Worm (Caenorhabditis elegans) whole organism, L2 larva: Measurements from ENCODE around the gene sre-27.

Experiments used
- C34F6.9 ChIP-seq: fragments of 150-350 bp; optimal IDR thresholded peaks from 2 replicates; lab custom pipeline; 2014; ENCODE audit warnings: missing biosample characterization, missing genetic modification characterization
- R02D3.7 ChIP-seq: fragments of 150-350 bp; optimal IDR thresholded peaks from 2 replicates; lab custom pipeline; 2014; ENCODE audit warnings: missing biosample characterization, missing genetic modification characterization
- Y55F3AM.14 ChIP-seq: fragments of 200-800 bp; sonication (Bioruptor generic); optimal IDR thresholded peaks from 2 replicates; lab custom pipeline; 2018; ENCODE audit warnings: mild to moderate bottlenecking, missing genetic modification characterization, missing compliant biosample characterization
- ZK546.5 ChIP-seq: sonication (generic microtip); optimal IDR thresholded peaks from 2 replicates; lab custom pipeline; 2017; ENCODE audit warnings: missing biosample characterization, missing genetic modification characterization
- alr-1 ChIP-seq: fragments of 150-350 bp; optimal IDR thresholded peaks from 2 replicates; lab custom pipeline; 2014; ENCODE audit warnings: missing biosample characterization, missing genetic modification characterization
- aly-2 ChIP-seq: fragments of 150-350 bp; optimal IDR thresholded peaks from 2 replicates; lab custom pipeline; 2014; ENCODE audit warnings: missing biosample characterization, missing genetic modification characterization
- ama-1 ChIP-seq: fragments of 150-350 bp; optimal IDR thresholded peaks from 2 replicates; lab custom pipeline; 2018; ENCODE audit warnings: inconsistent platforms
- blmp-1 ChIP-seq: sonication (generic microtip); optimal IDR thresholded peaks from 2 replicates; lab custom pipeline; 2017; ENCODE audit warnings: missing genetic modification characterization, mild to moderate bottlenecking, missing compliant biosample characterization, antibody characterized with exemption, moderate library complexity; ENCODE audit not compliant: insufficient read depth
- ceh-16 ChIP-seq: fragments of 150-350 bp; optimal IDR thresholded peaks from 2 replicates; lab custom pipeline; 2014; ENCODE audit warnings: missing biosample characterization, missing genetic modification characterization
- ceh-82 ChIP-seq: fragments of 150-350 bp; optimal IDR thresholded peaks from 2 replicates; lab custom pipeline; 2014; ENCODE audit warnings: missing biosample characterization, missing genetic modification characterization
- crh-2 ChIP-seq: sonication (generic microtip); optimal IDR thresholded peaks from 2 replicates; lab custom pipeline; 2017; ENCODE audit warnings: missing biosample characterization, missing genetic modification characterization
- dmd-4 ChIP-seq: sonication (generic microtip); optimal IDR thresholded peaks from 2 replicates; lab custom pipeline; 2017; ENCODE audit warnings: missing biosample characterization, missing genetic modification characterization
- egl-27 ChIP-seq: sonication (generic microtip); optimal IDR thresholded peaks from 3 replicates; lab custom pipeline; 2017; ENCODE audit warnings: missing biosample characterization, missing genetic modification reagents, missing genetic modification characterization
- elt-1 ChIP-seq: fragments of 150-350 bp; optimal IDR thresholded peaks from 2 replicates; lab custom pipeline; 2014; ENCODE audit warnings: missing biosample characterization, missing genetic modification characterization
- elt-3 ChIP-seq: sonication (generic microtip); optimal IDR thresholded peaks from 2 replicates; lab custom pipeline; 2017; ENCODE audit warnings: missing biosample characterization, missing genetic modification characterization
- fos-1 ChIP-seq: fragments of 150-350 bp; optimal IDR thresholded peaks from 2 replicates; lab custom pipeline; 2014; ENCODE audit warnings: missing biosample characterization, missing genetic modification characterization
- gmeb-1 ChIP-seq: fragments of 150-350 bp; optimal IDR thresholded peaks from 2 replicates; lab custom pipeline; 2014; ENCODE audit warnings: missing biosample characterization, missing genetic modification characterization
- lin-11 ChIP-seq: fragments of 150-350 bp; sonication (generic microtip); optimal IDR thresholded peaks from 2 replicates; lab custom pipeline; 2014; ENCODE audit warnings: missing biosample characterization, missing genetic modification characterization, inconsistent platforms, mixed read lengths
- lin-13 ChIP-seq: fragments of 150-350 bp; optimal IDR thresholded peaks from 2 replicates; lab custom pipeline; 2014; ENCODE audit warnings: missing biosample characterization, missing genetic modification reagents, missing genetic modification characterization
- lsy-2 ChIP-seq, 2 experiments: fragments of 150-350 bp in 1 of 2; sonication (generic microtip) in 1 of 2; optimal IDR thresholded peaks; 2 replicates each; lab custom pipeline; 2014 to 2017; ENCODE audit warnings: missing biosample characterization in 2 of 2, missing genetic modification characterization in 2 of 2
- nhr-11 ChIP-seq: fragments of 150-350 bp; optimal IDR thresholded peaks from 2 replicates; lab custom pipeline; 2014; ENCODE audit warnings: missing biosample characterization, missing genetic modification characterization
- nhr-12 ChIP-seq: fragments of 150-350 bp; optimal IDR thresholded peaks from 2 replicates; lab custom pipeline; 2014; ENCODE audit warnings: missing biosample characterization, missing genetic modification characterization
- nhr-21 ChIP-seq: fragments of 150-350 bp; optimal IDR thresholded peaks from 2 replicates; lab custom pipeline; 2014; ENCODE audit warnings: missing biosample characterization, missing genetic modification characterization
- nhr-237 ChIP-seq: fragments of 150-350 bp; optimal IDR thresholded peaks from 2 replicates; lab custom pipeline; 2014; ENCODE audit warnings: missing biosample characterization, missing genetic modification characterization
- nhr-25 ChIP-seq: fragments of 150-350 bp; sonication (generic microtip); optimal IDR thresholded peaks from 3 replicates; lab custom pipeline; 2014; ENCODE audit warnings: missing biosample characterization, missing genetic modification characterization
- nhr-6 ChIP-seq: fragments of 150-350 bp; optimal IDR thresholded peaks from 2 replicates; lab custom pipeline; 2014; ENCODE audit warnings: missing biosample characterization, missing genetic modification characterization
- nhr-77 ChIP-seq: fragments of 150-350 bp; optimal IDR thresholded peaks from 2 replicates; lab custom pipeline; 2014; ENCODE audit warnings: missing biosample characterization, missing genetic modification characterization
- sem-4 ChIP-seq: fragments of 150-350 bp; optimal IDR thresholded peaks from 2 replicates; lab custom pipeline; 2014; ENCODE audit warnings: missing biosample characterization, missing genetic modification reagents, missing genetic modification characterization
- skn-1 ChIP-seq: sonication (generic microtip); optimal IDR thresholded peaks from 2 replicates; lab custom pipeline; 2017; ENCODE audit warnings: missing biosample characterization, missing genetic modification characterization
- sma-3 ChIP-seq: sonication (generic microtip); optimal IDR thresholded peaks from 2 replicates; lab custom pipeline; 2016; ENCODE audit warnings: missing genetic modification reagents, missing genetic modification characterization, missing compliant biosample characterization
- sma-9 ChIP-seq, 2 experiments: fragments of 150-350 bp in 1 of 2; sonication (generic microtip) in 1 of 2; optimal IDR thresholded peaks; 2 replicates each; lab custom pipeline; 2014 to 2016; ENCODE audit warnings: missing genetic modification characterization in 2 of 2, mild to moderate bottlenecking in 1 of 2, missing biosample characterization in 1 of 2, missing compliant biosample characterization in 1 of 2, missing genetic modification reagents in 1 of 2, moderate library complexity in 1 of 2
- snpc-4 ChIP-seq: fragments of 150-350 bp; optimal IDR thresholded peaks from 2 replicates; lab custom pipeline; 2014; ENCODE audit warnings: missing biosample characterization, missing genetic modification characterization
- unc-39 ChIP-seq: fragments of 150-350 bp; optimal IDR thresholded peaks from 2 replicates; lab custom pipeline; 2014; ENCODE audit warnings: missing biosample characterization, missing genetic modification characterization
- unc-55 ChIP-seq: fragments of 150-350 bp; sonication (generic microtip); optimal IDR thresholded peaks from 3 replicates; lab custom pipeline; 2014; ENCODE audit warnings: missing biosample characterization, missing genetic modification reagents, missing genetic modification characterization
- zag-1 ChIP-seq: fragments of 150-350 bp; optimal IDR thresholded peaks from 2 replicates; lab custom pipeline; 2014; ENCODE audit warnings: missing biosample characterization, missing genetic modification characterization
- ztf-1 ChIP-seq: fragments of 200-800 bp; sonication (Bioruptor generic); conservative IDR thresholded peaks from 2 replicates; pipeline ENCODE4 v1.3.6; 2022; ENCODE audit warnings: missing genetic modification characterization, missing compliant biosample characterization
- ztf-11 ChIP-seq: sonication (generic microtip); optimal IDR thresholded peaks from 2 replicates; lab custom pipeline; 2017; ENCODE audit warnings: missing biosample characterization, missing genetic modification characterization

sre-27 gene

ce11 chrII:12397656-12398055 is 19.8 kb downstream of the sre-27 start, which contains the start of gene F57G9.7:
Gene F57G9.7 (minus strand): TSS chrII:12397756.
- TF ChIP-seq alr-1 (tag; lab: Kevin White, UChicago) (no peak), zag-1 (tag; lab: Kevin White, UChicago) (no peak), ceh-82 (tag; lab: Kevin White, UChicago) (no peak), Y55F3AM.14 (GFP tag; lab: Kevin White, UChicago) (no peak), ztf-11 (tag; lab: Kevin White, UChicago) (no peak), elt-3 (tag; lab: Kevin White, UChicago) (no peak), egl-27 (tag; lab: Kevin White, UChicago) (no peak), unc-39 (tag; lab: Kevin White, UChicago) (no peak), unc-55 (no peak), lsy-2 (tag; optimal IDR thresholded peaks at IDR 0.05; lab: Kevin White, UChicago) (no peak), ceh-16 (tag; lab: Kevin White, UChicago) (no peak), blmp-1 (tag; lab: Kevin White, UChicago) (no peak)

- TF ChIP-seq lin-13 (GFP tag; lab: Kevin White, UChicago): no peak
- TF ChIP-seq nhr-11 (tag; lab: Kevin White, UChicago): no peak
- no peak for TF ChIP-seq nhr-6
- no peak for TF ChIP-seq snpc-4 (tag; lab: Kevin White, UChicago)
- no peak for TF ChIP-seq R02D3.7
- no peak for TF ChIP-seq sma-9 (GFP tag; optimal IDR thresholded peaks at IDR 0.05; lab: Kevin White, UChicago)
- TF ChIP-seq sma-9 (tag; optimal IDR thresholded peaks at IDR 0.05; lab: Kevin White, UChicago): no peak
- TF ChIP-seq nhr-21: no peak
- no peak for TF ChIP-seq ztf-1
- TF ChIP-seq sem-4 (tag; lab: Kevin White, UChicago): no peak
- TF ChIP-seq dmd-4 (tag; lab: Kevin White, UChicago): no peak
- no peak for TF ChIP-seq nhr-25
- TF ChIP-seq ceh-16 (tag; lab: Kevin White, UChicago): no peak
- TF ChIP-seq nhr-12 (tag; lab: Kevin White, UChicago): no peak
- no peak for TF ChIP-seq fos-1 (tag; lab: Kevin White, UChicago)
Observed at ce11 chrII:12394138-12394537, 23.3 kb downstream of the sre-27 start.

- no peak for TF ChIP-seq egl-27 (tag; lab: Kevin White, UChicago)
- TF ChIP-seq crh-2 (tag; lab: Kevin White, UChicago): no peak
- no peak for TF ChIP-seq dmd-4 (tag; lab: Kevin White, UChicago)
- no peak for TF ChIP-seq gmeb-1 (tag; lab: Kevin White, UChicago)
- no peak for TF ChIP-seq lin-11 (tag; lab: Kevin White, UChicago)
- no peak for TF ChIP-seq elt-1 (tag; lab: Kevin White, UChicago)
- no peak for TF ChIP-seq nhr-237
- no peak for TF ChIP-seq sma-3 (GFP tag; lab: Kevin White, UChicago)
- TF ChIP-seq C34F6.9: no peak
- no peak for TF ChIP-seq ZK546.5 (tag; lab: Kevin White, UChicago)
- TF ChIP-seq nhr-77 (tag; lab: Kevin White, UChicago): no peak
- TF ChIP-seq elt-3 (tag; lab: Kevin White, UChicago): no peak
- TF ChIP-seq aly-2 (tag; lab: Kevin White, UChicago): no peak
Observed at ce11 chrII:12393690-12394089, 23.7 kb downstream of the sre-27 start, which contains the start of gene Y57A10B.7. Gene Y57A10B.7 (minus strand): TSS chrII:12393790.

ce11 chrII:12389783-12390182 is 27.6 kb downstream of the sre-27 start, which contains the start of gene Y57A10B.6:
Gene Y57A10B.6 (plus strand): TSS chrII:12390083.
- no peak for TF ChIP-seq unc-55
- no peak for TF ChIP-seq blmp-1 (tag; lab: Kevin White, UChicago)
- no peak for TF ChIP-seq skn-1 (tag; lab: Kevin White, UChicago)
- no peak for TF ChIP-seq ztf-1
- no peak for TF ChIP-seq ama-1
- TF ChIP-seq sem-4 (tag; lab: Kevin White, UChicago): no peak
- TF ChIP-seq nhr-237: no peak
- TF ChIP-seq C34F6.9: no peak
- TF ChIP-seq gmeb-1 (tag; lab: Kevin White, UChicago): no peak
- no peak for TF ChIP-seq lin-11 (tag; lab: Kevin White, UChicago)
- TF ChIP-seq ceh-82 (tag; lab: Kevin White, UChicago): no peak
- TF ChIP-seq, all 48 proteins: peak for 0
